Worm (Caenorhabditis elegans) whole organism, L4 larva: ENCODE results near the gene tbc-3.

Source experiments
- aly-2 ChIP-seq: sonication (generic microtip); optimal IDR thresholded peaks from 2 replicates; lab custom pipeline; 2018; ENCODE audit warnings: missing biosample characterization, missing genetic modification characterization
- ama-1 ChIP-seq: fragments of 150-350 bp; optimal IDR thresholded peaks from 2 replicates; lab custom pipeline; 2014; ENCODE audit warnings: inconsistent platforms, mixed read lengths
- ces-1 ChIP-seq: fragments of 150-350 bp; sonication (generic microtip); optimal IDR thresholded peaks from 4 replicates; lab custom pipeline; 2014; ENCODE audit warnings: missing biosample characterization, missing genetic modification reagents, missing genetic modification characterization
- lin-1 ChIP-seq: fragments of 200-800 bp; sonication (Bioruptor generic); IDR thresholded peaks from 2 replicates; pipeline ENCODE4 v1.3.6; 2022; ENCODE audit warnings: missing genetic modification reagents, missing genetic modification characterization, missing compliant biosample characterization
- lin-13 ChIP-seq: fragments of 150-350 bp; optimal IDR thresholded peaks from 2 replicates; lab custom pipeline; 2014; ENCODE audit warnings: missing biosample characterization, missing genetic modification reagents, missing genetic modification characterization
- nhr-77 ChIP-seq: fragments of 150-350 bp; optimal IDR thresholded peaks from 2 replicates; lab custom pipeline; 2014; ENCODE audit warnings: missing biosample characterization, missing genetic modification characterization
- snpc-1.2 ChIP-seq: fragments of 200-800 bp; sonication (Bioruptor generic); IDR thresholded peaks from 2 replicates; pipeline ENCODE4 v1.3.6; 2022; ENCODE audit warnings: missing genetic modification reagents, missing genetic modification characterization, missing compliant biosample characterization
- spr-1 ChIP-seq: sonication (generic microtip); optimal IDR thresholded peaks from 2 replicates; lab custom pipeline; 2016; ENCODE audit warnings: mild to moderate bottlenecking, missing genetic modification characterization, missing compliant biosample characterization
- ztf-11 ChIP-seq: fragments of 150-350 bp; optimal IDR thresholded peaks from 2 replicates; lab custom pipeline; 2014; ENCODE audit warnings: missing biosample characterization, missing genetic modification characterization

DNA sequence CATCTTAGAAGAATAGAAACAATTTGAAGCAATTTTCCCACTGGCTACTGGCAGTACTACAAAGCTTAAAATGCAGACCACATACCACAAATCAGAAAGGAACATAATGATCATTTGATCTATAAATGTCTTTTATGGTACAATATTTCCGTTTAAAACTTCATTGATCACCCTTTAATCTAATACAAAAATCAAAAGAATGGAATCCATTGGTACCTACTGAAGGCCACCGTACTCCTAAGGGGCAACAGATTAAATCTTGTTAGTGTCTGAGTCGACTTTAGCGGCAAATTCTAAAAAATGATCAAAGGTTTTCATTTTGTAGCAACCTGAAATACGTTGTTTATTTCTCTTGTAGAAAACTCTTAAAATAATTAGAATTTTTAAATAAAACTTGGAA, 26.6 kb upstream of the tbc-3 start:
- TF ChIP-seq ama-1 (lab: Kevin White, UChicago) (no peak), spr-1 (tag; lab: Kevin White, UChicago) (no peak), snpc-1.2 (no peak), ztf-11 (tag; lab: Kevin White, UChicago) (no peak), ces-1 (no peak), aly-2 (tag; lab: Kevin White, UChicago) (no peak), lin-1 (no peak), lin-13 (no peak), nhr-77 (tag; lab: Kevin White, UChicago) (no peak)
